Worm (Caenorhabditis elegans): ENCODE data around the gene rmd-6.

Gene rmd-6

DNA sequence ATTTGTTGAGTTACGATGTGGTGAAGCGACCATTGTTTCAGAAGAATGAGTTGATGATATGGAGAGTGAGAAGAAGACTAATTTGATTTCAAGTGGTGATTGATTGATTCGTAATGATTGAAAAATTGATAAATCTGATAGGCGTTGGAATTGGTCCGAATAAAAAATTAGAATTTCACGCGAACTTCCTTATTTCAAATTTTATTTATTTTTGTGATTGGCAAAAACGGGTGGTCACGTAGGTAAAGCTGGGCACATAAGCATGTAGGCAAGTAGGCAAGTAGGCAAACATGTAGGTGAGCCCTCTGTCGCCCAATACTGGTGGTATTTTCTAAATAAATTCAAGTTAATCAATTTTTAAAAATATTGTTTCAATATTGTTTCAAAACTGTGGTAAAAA is 35.4 kb upstream of the rmd-6 start, which contains the start of gene C09B9.4:
TSS of gene C09B9.4 (minus strand) at position 101 of the 400 bp plus-strand sequence.
- TF ChIP-seq nhr-85 (tag) (no peak), fkh-10 (GFP tag; optimal IDR thresholded peaks at IDR 0.05) (no peak), C04F5.9 (tag; optimal IDR thresholded peaks at IDR 0.05) (no peak), lin-39 (tag; optimal IDR thresholded peaks at IDR 0.05) (no peak), jun-1 (tag; optimal IDR thresholded peaks at IDR 0.05) (no peak), fos-1 (tag; optimal IDR thresholded peaks at IDR 0.05) (no peak)

DNA sequence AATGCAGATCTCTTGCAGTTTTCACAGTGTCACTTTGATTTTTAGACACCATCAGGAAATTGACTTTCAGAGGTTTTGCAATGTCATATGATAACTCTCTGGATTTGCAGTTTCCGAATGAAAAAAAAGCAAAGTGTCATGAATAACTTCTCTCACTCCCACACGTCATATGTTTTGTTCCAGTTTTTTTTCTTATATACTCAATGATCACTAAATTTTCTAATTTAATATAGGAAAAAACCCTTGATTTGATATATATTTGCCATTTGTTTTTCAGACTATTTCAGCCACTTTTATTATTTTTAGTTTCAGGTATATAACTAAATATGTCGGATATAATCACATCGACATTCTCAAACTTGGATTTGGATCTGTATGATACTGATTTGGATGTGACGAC is 31.2 kb upstream of the rmd-6 start, which contains the start of gene C09B9.1:
TSS of gene C09B9.1 (plus strand) at position 301 of the 400 bp plus-strand sequence.
- TF ChIP-seq jun-1 (tag; optimal IDR thresholded peaks at IDR 0.05), result no peak
- TF ChIP-seq efl-1 (optimal IDR thresholded peaks at IDR 0.05), result no peak
- TF ChIP-seq efl-1 (GFP tag; optimal IDR thresholded peaks at IDR 0.05 in 1 of 2), result no peak
- no peak for TF ChIP-seq unc-130 (tag; optimal IDR thresholded peaks at IDR 0.05)
- no peak for TF ChIP-seq pqm-1 (tag; optimal IDR thresholded peaks at IDR 0.05)
- no peak for TF ChIP-seq irx-1 (tag; optimal IDR thresholded peaks at IDR 0.05)
- no peak for TF ChIP-seq mep-1 (tag; optimal IDR thresholded peaks at IDR 0.05)
- TF ChIP-seq lir-3 (tag; optimal IDR thresholded peaks at IDR 0.05; ENCODE audit: poor library complexity), result no peak
- TF ChIP-seq nhr-47 (tag; optimal IDR thresholded peaks at IDR 0.05), result no peak
- no peak for TF ChIP-seq lin-15B (tag; optimal IDR thresholded peaks at IDR 0.05)

DNA sequence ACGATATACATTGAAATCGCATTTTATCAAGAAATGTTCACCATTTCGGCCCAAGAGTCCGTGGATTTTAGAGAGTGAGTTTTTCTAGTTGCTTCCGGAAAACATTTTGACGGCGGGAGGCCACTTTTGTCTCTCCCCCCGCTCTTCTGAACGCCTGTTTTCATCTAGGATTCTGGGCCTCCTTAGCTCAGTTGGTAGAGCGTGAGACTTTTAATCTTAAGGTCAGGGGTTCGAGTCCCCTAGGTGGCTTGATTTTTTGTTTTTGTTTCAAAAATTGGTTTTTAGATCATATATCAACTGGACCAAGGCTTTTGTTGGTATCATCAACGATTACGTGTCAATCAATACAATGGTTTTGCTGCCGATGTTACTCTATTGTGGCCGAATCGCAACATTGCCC is 29.9 kb upstream of the rmd-6 start:
- TF ChIP-seq nhr-85 (tag), result peak; percentile 49
- TF ChIP-seq elt-2 (tag; optimal IDR thresholded peaks at IDR 0.05), result no peak
- TF ChIP-seq lin-39 (tag; optimal IDR thresholded peaks at IDR 0.05), result no peak

DNA sequence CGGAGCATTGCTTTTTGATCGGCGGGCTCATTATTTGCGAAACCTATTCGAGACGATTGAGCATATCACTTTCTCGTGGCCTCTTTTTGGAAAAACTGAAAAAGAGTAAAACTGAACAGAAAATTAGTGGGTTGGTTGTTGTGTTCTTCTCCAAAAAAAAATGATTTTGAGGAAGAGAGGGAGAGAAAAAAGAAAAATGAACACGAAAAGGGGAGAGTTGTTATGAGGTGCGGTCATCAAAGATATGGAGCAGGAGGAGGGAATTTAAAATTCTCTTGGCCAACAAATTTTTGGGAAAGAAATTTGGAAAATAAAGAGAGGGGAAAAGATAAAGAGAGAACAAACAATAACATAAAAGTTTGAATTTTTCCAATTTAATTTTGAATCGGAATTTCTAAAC is 23.3 kb upstream of the rmd-6 start, which contains the start of gene hot-9:
TSS of gene hot-9 (minus strand) at position 101 of the 400 bp plus-strand sequence.
- TF ChIP-seq egl-13 (tag; optimal IDR thresholded peaks at IDR 0.05) (no peak), irx-1 (tag; optimal IDR thresholded peaks at IDR 0.05) (no peak), lin-39 (tag; optimal IDR thresholded peaks at IDR 0.05) (no peak), ceh-90 (tag; optimal IDR thresholded peaks at IDR 0.05) (no peak), mep-1 (tag; optimal IDR thresholded peaks at IDR 0.05) (no peak), ceh-82 (tag; optimal IDR thresholded peaks at IDR 0.05) (no peak), snu-23 (GFP tag; optimal IDR thresholded peaks at IDR 0.05) (no peak), nhr-47 (tag; optimal IDR thresholded peaks at IDR 0.05) (no peak), swsn-7 (tag; optimal IDR thresholded peaks at IDR 0.05) (no peak), nhr-77 (tag; optimal IDR thresholded peaks at IDR 0.05) (no peak), fkh-10 (GFP tag; optimal IDR thresholded peaks at IDR 0.05) (no peak), aly-2 (tag; optimal IDR thresholded peaks at IDR 0.05) (no peak)

DNA sequence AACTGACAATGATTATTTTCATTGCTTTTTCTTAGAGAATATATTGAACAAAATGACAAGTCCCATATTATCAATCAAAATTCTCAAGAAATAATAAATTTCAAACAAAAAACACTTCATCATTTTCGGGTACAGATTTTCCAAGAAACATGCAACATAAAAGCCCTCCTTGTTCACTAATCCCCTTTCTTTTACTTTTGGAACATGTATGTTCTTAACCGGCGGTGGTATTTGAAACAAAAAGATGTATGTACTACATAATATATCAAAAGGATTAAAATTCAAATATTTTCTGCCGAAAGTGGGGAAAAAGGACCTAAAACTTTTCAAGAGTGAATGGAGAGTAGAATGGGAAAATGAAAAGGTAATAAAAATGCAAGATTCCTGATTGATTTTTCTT is 14.3 kb upstream of the rmd-6 start:
- TF ChIP-seq snpc-4 (tag; optimal IDR thresholded peaks at IDR 0.05) (no peak), unc-30 (tag; optimal IDR thresholded peaks at IDR 0.05) (peak; percentile 62), nhr-90 (tag; optimal IDR thresholded peaks at IDR 0.05; ENCODE audit: poor library complexity) (no peak), ceh-82 (tag; optimal IDR thresholded peaks at IDR 0.05) (no peak), aha-1 (tag; optimal IDR thresholded peaks at IDR 0.05) (no peak), mab-9 (GFP tag; IDR thresholded peaks at IDR 0.05) (peak; percentile 48; the same call in 1 of the 2 replicates)

DNA sequence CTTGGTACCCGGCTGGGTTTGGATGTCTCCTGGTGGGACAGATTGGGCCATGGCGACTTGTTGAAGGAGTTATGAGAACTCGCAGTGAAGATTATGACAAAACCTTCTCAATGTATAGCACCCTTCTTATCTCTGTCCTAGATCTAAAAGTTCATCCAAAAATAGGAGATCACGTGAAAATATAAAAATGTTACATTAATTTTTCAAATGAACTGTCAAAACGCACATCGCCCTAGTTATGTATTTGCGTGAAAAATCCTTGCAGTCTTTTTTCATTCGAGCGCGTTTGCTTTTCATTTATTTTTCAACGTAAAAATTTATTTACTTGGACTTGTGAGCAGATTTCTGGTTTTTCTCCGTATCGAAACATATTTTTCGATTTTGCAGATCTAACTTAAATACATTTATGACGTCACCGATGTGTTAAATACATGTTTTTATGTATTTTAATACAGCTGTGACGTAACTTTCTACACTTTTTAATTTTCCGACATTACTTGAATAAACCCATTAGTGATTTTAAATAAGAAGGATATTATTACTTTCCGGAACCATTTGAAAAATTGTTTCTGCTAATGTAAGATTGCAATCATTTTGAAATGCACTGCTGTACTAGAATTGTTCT is 12.6 kb upstream of the rmd-6 start, which contains the start of gene msp-55:
TSS of gene msp-55 (minus strand) at position 51 of the 625 bp plus-strand sequence.
- TF ChIP-seq ama-1 (optimal IDR thresholded peaks at IDR 0.05) (no peak), nhr-20 (tag; optimal IDR thresholded peaks at IDR 0.05) (no peak), nhr-90 (tag; optimal IDR thresholded peaks at IDR 0.05; ENCODE audit: poor library complexity) (no peak), ces-1 (GFP tag; optimal IDR thresholded peaks at IDR 0.05) (no peak), hlh-17 (GFP tag; optimal IDR thresholded peaks at IDR 0.05; ENCODE audit: borderline replicate concordance) (no peak), unc-86 (tag; optimal IDR thresholded peaks at IDR 0.05) (no peak), fkh-4 (tag; optimal IDR thresholded peaks at IDR 0.05; ENCODE audit: borderline replicate concordance) (no peak), nhr-77 (tag; optimal IDR thresholded peaks at IDR 0.05) (no peak), swsn-7 (tag; optimal IDR thresholded peaks at IDR 0.05) (no peak), irx-1 (tag; optimal IDR thresholded peaks at IDR 0.05) (no peak), C16A3.4 (tag; optimal IDR thresholded peaks at IDR 0.05) (no peak), ztf-11 (tag; optimal IDR thresholded peaks at IDR 0.05) (no peak), aly-2 (tag; optimal IDR thresholded peaks at IDR 0.05) (no peak), aha-1 (tag; optimal IDR thresholded peaks at IDR 0.05) (no peak)
